Worm (Caenorhabditis elegans) whole organism, late embryonic: ENCODE measurements around the gene rpn-7.
"Not testable (repeated sequence)": the region's sequence is repeated elsewhere in the genome, so short reads cannot be mapped to it uniquely, and the experiment has no call there.

Source experiments
- F13H6.1 ChIP-seq: sonication (generic microtip); optimal IDR thresholded peaks from 2 replicates; lab custom pipeline; 2016; ENCODE audit warnings: missing genetic modification characterization, missing compliant biosample characterization
- T23F11.4 ChIP-seq: fragments of 200-800 bp; sonication (Bioruptor generic); optimal IDR thresholded peaks from 2 replicates; lab custom pipeline; 2018; ENCODE audit warnings: mild to moderate bottlenecking, missing genetic modification characterization, missing compliant biosample characterization
- ahr-1 ChIP-seq: sonication (generic microtip); optimal IDR thresholded peaks from 2 replicates; lab custom pipeline; 2016; ENCODE audit warnings: missing genetic modification characterization, missing compliant biosample characterization
- ama-1 ChIP-seq: fragments of 150-350 bp; optimal IDR thresholded peaks from 2 replicates; lab custom pipeline; 2014
- ceh-14 ChIP-seq: sonication (generic microtip); optimal IDR thresholded peaks from 2 replicates; lab custom pipeline; 2016; ENCODE audit warnings: missing genotype, missing genetic modification characterization, missing compliant biosample characterization
- ceh-2 ChIP-seq: sonication (generic microtip); optimal IDR thresholded peaks from 2 replicates; lab custom pipeline; 2016; ENCODE audit warnings: missing genotype, missing genetic modification characterization, missing compliant biosample characterization
- ceh-22 ChIP-seq: sonication (generic microtip); optimal IDR thresholded peaks from 2 replicates; lab custom pipeline; 2017; ENCODE audit warnings: missing biosample characterization, missing genetic modification characterization
- ceh-24 ChIP-seq: sonication (generic microtip); optimal IDR thresholded peaks from 2 replicates; lab custom pipeline; 2016; ENCODE audit warnings: mild to moderate bottlenecking, missing genetic modification characterization, missing compliant biosample characterization
- ceh-30 ChIP-seq: fragments of 150-350 bp; optimal IDR thresholded peaks from 2 replicates; lab custom pipeline; 2014; ENCODE audit warnings: missing biosample characterization, missing genetic modification characterization
- ceh-31 ChIP-seq: sonication (generic microtip); optimal IDR thresholded peaks from 2 replicates; lab custom pipeline; 2016; ENCODE audit warnings: missing genetic modification characterization, missing compliant biosample characterization
- ceh-34 ChIP-seq: sonication (generic microtip); optimal IDR thresholded peaks from 2 replicates; lab custom pipeline; 2016; ENCODE audit warnings: mild to moderate bottlenecking, missing genetic modification characterization, missing compliant biosample characterization
- ceh-45 ChIP-seq: fragments of 200-800 bp; sonication (Bioruptor generic); IDR thresholded peaks from 2 replicates; pipeline ENCODE4 v1.3.6; 2022; ENCODE audit warnings: missing genetic modification reagents, missing genetic modification characterization, missing compliant biosample characterization
- ceh-48 ChIP-seq: sonication (generic microtip); optimal IDR thresholded peaks from 2 replicates; lab custom pipeline; 2016; ENCODE audit warnings: missing genetic modification characterization, inconsistent platforms, missing compliant biosample characterization
- ceh-6 ChIP-seq: fragments of 200-800 bp; sonication (Bioruptor generic); optimal IDR thresholded peaks from 2 replicates; lab custom pipeline; 2018; ENCODE audit warnings: mild to moderate bottlenecking, missing genetic modification characterization, missing compliant biosample characterization
- ceh-9 ChIP-seq: sonication (generic microtip); optimal IDR thresholded peaks from 2 replicates; lab custom pipeline; 2016; ENCODE audit warnings: mild to moderate bottlenecking, missing genetic modification characterization, inconsistent platforms, missing compliant biosample characterization
- che-1 ChIP-seq: sonication (generic microtip); optimal IDR thresholded peaks from 2 replicates; lab custom pipeline; 2016; ENCODE audit warnings: mild to moderate bottlenecking, missing genetic modification characterization, missing compliant biosample characterization
- dmd-4 ChIP-seq: sonication (generic microtip); optimal IDR thresholded peaks from 2 replicates; lab custom pipeline; 2016; ENCODE audit warnings: borderline replicate concordance, missing genetic modification characterization, missing compliant biosample characterization
- dve-1 ChIP-seq: sonication (generic microtip); optimal IDR thresholded peaks from 2 replicates; lab custom pipeline; 2017; ENCODE audit warnings: antibody characterized with exemption, mild to moderate bottlenecking, missing genetic modification characterization, missing compliant biosample characterization
- elt-2 ChIP-seq: sonication (generic microtip); optimal IDR thresholded peaks from 2 replicates; lab custom pipeline; 2016; ENCODE audit warnings: missing genetic modification reagents, missing genetic modification characterization, missing compliant biosample characterization
- elt-4 ChIP-seq: sonication (generic microtip); optimal IDR thresholded peaks from 2 replicates; lab custom pipeline; 2016; ENCODE audit warnings: missing genetic modification characterization, missing compliant biosample characterization
- eyg-1 ChIP-seq: sonication (generic microtip); optimal IDR thresholded peaks from 2 replicates; lab custom pipeline; 2016; ENCODE audit warnings: missing genotype, missing genetic modification characterization, missing compliant biosample characterization
- gmeb-2 ChIP-seq: sonication (generic microtip); optimal IDR thresholded peaks from 2 replicates; lab custom pipeline; 2016; ENCODE audit warnings: missing genetic modification characterization, inconsistent platforms, missing compliant biosample characterization
- hlh-30 ChIP-seq: sonication (generic microtip); optimal IDR thresholded peaks from 2 replicates; lab custom pipeline; 2017; ENCODE audit warnings: antibody characterized with exemption, missing genetic modification characterization, missing compliant biosample characterization; ENCODE audit not compliant: insufficient read depth
- hlh-8 ChIP-seq: sonication (generic microtip); optimal IDR thresholded peaks from 2 replicates; lab custom pipeline; 2016; ENCODE audit warnings: missing genotype, missing genetic modification characterization, missing compliant biosample characterization
- lin-11 ChIP-seq: fragments of 200-800 bp; sonication (Bioruptor generic); optimal IDR thresholded peaks from 2 replicates; lab custom pipeline; 2018; ENCODE audit warnings: mild to moderate bottlenecking, missing genetic modification characterization, missing compliant biosample characterization
- madf-2 ChIP-seq: sonication (generic microtip); optimal IDR thresholded peaks from 2 replicates; lab custom pipeline; 2017; ENCODE audit warnings: missing genetic modification characterization, missing compliant biosample characterization
- nfya-1 ChIP-seq: sonication (generic microtip); optimal IDR thresholded peaks from 2 replicates; lab custom pipeline; 2017; ENCODE audit warnings: missing genetic modification characterization, mild to moderate bottlenecking, missing compliant biosample characterization, antibody characterized with exemption, moderate library complexity
- npax-4 ChIP-seq: sonication (generic microtip); optimal IDR thresholded peaks from 2 replicates; lab custom pipeline; 2016; ENCODE audit warnings: missing genetic modification characterization, missing compliant biosample characterization
- odd-2 ChIP-seq: sonication (generic microtip); optimal IDR thresholded peaks from 2 replicates; lab custom pipeline; 2017; ENCODE audit warnings: antibody characterized with exemption, mild to moderate bottlenecking, missing genetic modification characterization, missing compliant biosample characterization
- pha-4 ChIP-seq: fragments of 150-350 bp; optimal IDR thresholded peaks from 2 replicates; lab custom pipeline; 2018; ENCODE audit warnings: missing biosample characterization, missing genetic modification reagents, missing genetic modification characterization
- pqm-1 ChIP-seq: sonication (generic microtip); optimal IDR thresholded peaks from 2 replicates; lab custom pipeline; 2016; ENCODE audit warnings: missing genetic modification characterization, missing compliant biosample characterization
- pros-1 ChIP-seq: fragments of 150-350 bp; optimal IDR thresholded peaks from 2 replicates; lab custom pipeline; 2014; ENCODE audit warnings: missing biosample characterization, missing genetic modification reagents, missing genetic modification characterization
- ref-2 ChIP-seq: sonication (generic microtip); optimal IDR thresholded peaks from 2 replicates; lab custom pipeline; 2016; ENCODE audit warnings: missing genetic modification characterization, missing compliant biosample characterization
- rnt-1 ChIP-seq: sonication (generic microtip); optimal IDR thresholded peaks from 2 replicates; lab custom pipeline; 2016; ENCODE audit warnings: missing genetic modification characterization, missing compliant biosample characterization
- sox-4 ChIP-seq: sonication (generic microtip); optimal IDR thresholded peaks from 2 replicates; lab custom pipeline; 2017; ENCODE audit warnings: mild to moderate bottlenecking, missing genetic modification characterization, inconsistent platforms, missing compliant biosample characterization
- tbx-2 ChIP-seq: sonication (generic microtip); optimal IDR thresholded peaks from 2 replicates; lab custom pipeline; 2016; ENCODE audit warnings: missing genetic modification characterization, missing compliant biosample characterization
- ttx-3 ChIP-seq: sonication (generic microtip); optimal IDR thresholded peaks from 2 replicates; lab custom pipeline; 2016; ENCODE audit warnings: missing genetic modification reagents, missing genetic modification characterization, missing compliant biosample characterization
- unc-86 ChIP-seq: sonication (generic microtip); optimal IDR thresholded peaks from 2 replicates; lab custom pipeline; 2016; ENCODE audit warnings: missing genetic modification characterization, missing compliant biosample characterization
- ztf-16 ChIP-seq: sonication (generic microtip); optimal IDR thresholded peaks from 2 replicates; lab custom pipeline; 2017; ENCODE audit warnings: missing genetic modification characterization, missing compliant biosample characterization

rpn-7 gene

DNA sequence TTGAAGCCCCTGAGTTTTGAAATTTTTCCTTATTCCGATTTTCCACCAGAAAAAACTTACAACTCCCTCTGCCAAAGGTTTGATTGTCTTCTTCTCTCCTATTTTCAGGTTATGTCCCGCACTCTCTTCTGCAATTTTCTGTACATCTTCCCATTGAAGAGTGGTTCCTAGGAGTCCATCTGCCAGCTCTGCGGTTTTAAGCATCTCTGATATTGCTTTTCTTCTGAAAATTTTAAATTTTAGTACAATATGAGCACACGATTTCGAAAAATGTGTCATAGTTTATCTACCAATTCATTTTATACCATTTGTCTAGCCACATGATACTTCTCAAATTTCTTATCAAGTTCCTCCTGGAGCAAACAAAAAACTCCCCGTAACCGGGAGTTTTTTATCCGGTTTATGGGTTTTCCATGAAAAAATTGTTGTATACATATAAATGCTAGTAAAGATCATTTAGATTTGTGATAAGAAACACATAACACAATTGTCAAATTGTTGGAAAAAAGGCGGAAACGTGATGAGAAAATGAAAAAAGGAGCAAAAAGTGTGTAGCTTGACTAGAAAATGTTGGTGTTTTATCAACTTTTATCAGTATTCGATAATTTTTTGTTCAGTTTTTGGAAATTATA lies 5.4 kb upstream of the rpn-7 start:
- TF ChIP-seq unc-86 (tag; lab: Kevin White, UChicago): no peak
- no peak for TF ChIP-seq madf-2 (tag; lab: Kevin White, UChicago)
- no peak for TF ChIP-seq ceh-30
- TF ChIP-seq ceh-14 (tag; lab: Kevin White, UChicago): no peak
- no peak for TF ChIP-seq elt-4 (tag; lab: Kevin White, UChicago)
- TF ChIP-seq npax-4: no peak
- TF ChIP-seq ceh-2 (tag; lab: Kevin White, UChicago): no peak
- no peak for TF ChIP-seq ceh-24 (tag; lab: Kevin White, UChicago)
- TF ChIP-seq gmeb-2 (tag; lab: Kevin White, UChicago): no peak
- no peak for TF ChIP-seq T23F11.4 (GFP tag; lab: Kevin White, UChicago)
- TF ChIP-seq che-1 (tag; lab: Kevin White, UChicago): no peak
- no peak for TF ChIP-seq ceh-31
- TF ChIP-seq, all 69 proteins: peak for 0

DNA sequence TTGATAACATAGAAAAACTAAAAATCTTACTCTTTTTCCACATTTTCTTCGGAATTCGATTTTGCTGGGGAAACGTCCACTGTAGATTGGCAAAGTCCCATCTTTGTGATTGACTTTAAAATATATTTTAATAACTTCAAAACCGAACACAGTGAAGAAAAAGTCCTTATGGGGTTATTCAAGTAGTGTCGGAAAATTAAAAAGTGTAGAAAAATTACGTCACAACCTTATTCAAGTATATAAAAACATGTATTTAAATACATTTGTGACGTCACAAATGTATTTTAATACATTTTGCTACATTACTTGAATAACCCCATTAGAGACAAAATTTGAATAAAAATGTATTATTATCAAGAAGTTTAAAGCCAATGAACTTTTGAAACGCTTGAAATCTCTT lies 3.6 kb upstream of the rpn-7 start, which contains the start of gene F49C12.7:
F49C12.7 (minus strand) TSS at position 101 of the 400 bp plus-strand sequence.
- not testable (repeated sequence) for TF ChIP-seq dmd-4 (tag; lab: Kevin White, UChicago); odd-2; ceh-34

DNA sequence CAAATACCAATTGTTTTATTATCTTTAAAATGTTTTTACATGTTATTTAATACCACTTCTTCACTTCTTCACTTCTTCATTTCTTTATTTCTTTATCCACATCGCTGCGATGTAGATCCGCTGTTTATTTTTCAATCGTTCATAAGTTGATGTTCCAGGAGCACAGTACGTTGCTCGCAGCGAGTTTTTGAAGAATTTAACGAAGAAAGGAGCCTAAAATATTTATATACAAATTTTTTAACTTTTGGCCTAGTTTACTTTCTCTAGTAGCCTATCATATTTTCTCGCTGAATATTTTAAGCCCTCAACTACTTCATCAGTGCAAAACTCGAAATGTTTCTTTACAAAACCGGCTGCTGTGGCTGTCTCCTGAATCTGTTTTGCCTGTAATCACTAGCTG lies 1.7 kb downstream of the rpn-7 start:
- TF ChIP-seq ceh-34 (no peak), ztf-16 (tag; lab: Kevin White, UChicago) (no peak), ref-2 (tag; lab: Kevin White, UChicago) (no peak), rnt-1 (tag; lab: Kevin White, UChicago) (no peak), pha-4 (tag; lab: Kevin White, UChicago) (no peak), hlh-30 (tag; lab: Kevin White, UChicago) (no peak), F13H6.1 (no peak), ceh-14 (tag; lab: Kevin White, UChicago) (no peak), tbx-2 (tag; lab: Kevin White, UChicago) (no peak), elt-2 (tag; lab: Kevin White, UChicago) (no peak), pros-1 (tag; lab: Kevin White, UChicago) (no peak), ceh-48 (no peak), ceh-6 (GFP tag; lab: Kevin White, UChicago) (no peak), ceh-22 (tag; lab: Kevin White, UChicago) (no peak), ahr-1 (no peak), sox-4 (tag; lab: Kevin White, UChicago) (no peak), pqm-1 (tag; lab: Kevin White, UChicago) (no peak), ttx-3 (tag; lab: Kevin White, UChicago) (no peak)

DNA sequence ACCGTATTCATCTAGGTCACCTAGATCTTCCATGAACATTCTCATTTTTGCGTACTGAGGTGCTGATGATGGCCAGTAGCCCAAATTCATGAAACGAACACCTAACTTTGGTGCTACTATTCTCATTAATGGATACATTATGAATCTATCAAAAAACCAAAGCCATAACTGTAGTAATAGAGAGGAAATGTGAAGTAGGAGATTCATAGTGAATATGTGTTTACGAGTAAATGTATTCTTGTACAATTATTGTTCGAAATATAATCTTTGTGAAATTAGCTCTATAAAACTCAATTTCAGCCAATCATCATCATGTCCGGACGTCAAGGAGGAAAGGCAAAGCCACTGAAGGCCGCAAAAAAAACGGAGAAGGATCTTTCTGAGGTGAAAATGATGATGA lies 2.6 kb downstream of the rpn-7 start, which contains the start of the genes F49C12.11 and nemt-1:
F49C12.11 (plus strand) TSS at position 301 of the 400 bp plus-strand sequence.
nemt-1 (minus strand) TSS at position 360 of the 400 bp plus-strand sequence.
- TF ChIP-seq tbx-2 (tag; lab: Kevin White, UChicago) (no peak), F13H6.1 (no peak), lin-11 (tag; lab: Kevin White, UChicago) (no peak), rnt-1 (tag; lab: Kevin White, UChicago) (no peak), T23F11.4 (GFP tag; lab: Kevin White, UChicago) (no peak), dmd-4 (tag; lab: Kevin White, UChicago) (no peak), sox-4 (tag; lab: Kevin White, UChicago) (no peak), npax-4 (no peak), pros-1 (tag; lab: Kevin White, UChicago) (no peak), ref-2 (tag; lab: Kevin White, UChicago) (no peak), hlh-8 (tag; lab: Kevin White, UChicago) (no peak), ceh-9 (tag; lab: Kevin White, UChicago) (no peak), eyg-1 (tag; lab: Kevin White, UChicago) (no peak), dve-1 (tag; lab: Kevin White, UChicago) (no peak), nfya-1 (tag; lab: Kevin White, UChicago) (no peak), ama-1 (lab: Kevin White, UChicago) (no peak), ttx-3 (tag; lab: Kevin White, UChicago) (no peak), ceh-14 (tag; lab: Kevin White, UChicago) (no peak), ceh-45 (GFP tag; lab: Robert Waterston, UW) (no peak), gmeb-2 (tag; lab: Kevin White, UChicago) (no peak)
